Worm (Caenorhabditis elegans) whole organism, midembryonic: Measurements from ENCODE around the gene odr-1.

Source experiments
- T22C8.4 ChIP-seq: fragments of 200-800 bp; sonication (Bioruptor generic); IDR thresholded peaks from 2 replicates; pipeline ENCODE4 v1.3.6; 2022; ENCODE audit warnings: missing genetic modification characterization, missing compliant biosample characterization
- klf-2 ChIP-seq: fragments of 200-800 bp; sonication (Bioruptor generic); conservative IDR thresholded peaks from 2 replicates; pipeline ENCODE4 v1.3.6; 2022; ENCODE audit warnings: missing genetic modification reagents, missing genetic modification characterization, missing compliant biosample characterization
- med-1 ChIP-seq: sonication (generic microtip); optimal IDR thresholded peaks from 2 replicates; lab custom pipeline; 2017; ENCODE audit warnings: missing genetic modification characterization, mild to moderate bottlenecking, missing compliant biosample characterization, antibody characterized with exemption, missing genetic modification reagents; ENCODE audit not compliant: insufficient read depth
- tab-1 ChIP-seq: fragments of 200-800 bp; sonication (Bioruptor generic); IDR thresholded peaks from 2 replicates; pipeline ENCODE4 v1.3.6; 2022; ENCODE audit warnings: missing genetic modification characterization, missing compliant biosample characterization
- ztf-23 ChIP-seq: fragments of 200-800 bp; sonication (Bioruptor generic); IDR thresholded peaks from 2 replicates; pipeline ENCODE4 v1.3.6; 2022; ENCODE audit warnings: missing genetic modification reagents, missing genetic modification characterization, missing compliant biosample characterization
- ztf-29 ChIP-seq: fragments of 200-800 bp; sonication (Bioruptor generic); IDR thresholded peaks from 2 replicates; pipeline ENCODE4 v1.3.6; 2022; ENCODE audit warnings: missing genetic modification reagents, missing genetic modification characterization, missing compliant biosample characterization

ce11 chrX:13556066-13556465 lies 5.3 kb upstream of the odr-1 start, which contains the start of gene glb-20:
- no peak for TF ChIP-seq ztf-23 (GFP tag; lab: Robert Waterston, UW)
- TF ChIP-seq klf-2 (GFP tag; lab: Robert Waterston, UW), result no peak
- no peak for TF ChIP-seq ztf-29 (GFP tag; lab: Robert Waterston, UW)
- no peak for TF ChIP-seq med-1
- no peak for TF ChIP-seq T22C8.4 (GFP tag; lab: Robert Waterston, UW)
- TF ChIP-seq tab-1 (GFP tag; lab: Robert Waterston, UW), result no peak
